Worm (Caenorhabditis elegans) whole organism, L1 larva: Measurements from ENCODE around the gene F44E2.8.

Experiments used
- nhr-237 ChIP-seq: fragments of 150-350 bp; optimal IDR thresholded peaks from 2 replicates; lab custom pipeline; 2014; ENCODE audit warnings: missing biosample characterization, missing genetic modification characterization
- rnt-1 ChIP-seq: sonication (generic microtip); optimal IDR thresholded peaks from 2 replicates; lab custom pipeline; 2016; ENCODE audit warnings: mild to moderate bottlenecking, missing genetic modification characterization, moderate library complexity, missing compliant biosample characterization

DNA sequence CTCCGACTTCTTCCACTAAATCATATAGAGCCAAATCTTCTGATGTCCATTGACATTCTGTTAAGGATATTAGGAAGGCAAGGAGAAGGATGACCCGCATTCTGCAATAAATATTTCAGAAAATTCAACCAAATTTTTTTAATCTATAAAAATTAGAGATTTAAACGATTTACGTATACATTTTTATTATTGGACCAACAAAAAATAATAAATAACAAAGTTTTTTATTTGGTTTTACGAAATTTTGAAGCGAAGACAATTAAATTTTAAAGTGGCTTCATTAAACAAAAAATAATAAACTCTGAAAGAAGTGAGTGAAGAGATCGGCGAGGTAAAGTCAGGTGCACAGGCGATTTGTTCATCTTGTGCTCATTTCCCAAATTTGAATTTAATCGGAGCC lies 22.5 kb downstream of the F44E2.8 start, which contains the start of gene F54F2.9:
- no peak for TF ChIP-seq nhr-237 (tag; lab: Kevin White, UChicago)
- TF ChIP-seq rnt-1 (tag; lab: Kevin White, UChicago): no peak
